Fruit fly (Drosophila melanogaster): ENCODE data around the gene CG33700.

CG33700 gene

dm6 chr3L:9511287-9512256, 13.8 kb downstream of the CG33700 start, which contains the start of gene RpS9 (continued):
- peak; percentile 33 for TF ChIP-seq Nf-YB (GFP tag; optimal IDR thresholded peaks at IDR 0.05)
- TF ChIP-seq Xrp1 (GFP tag; IDR thresholded peaks at IDR 0.05), result 0 out of 2 replicates have a peak, but pooled peaks have one; percentile 21
- TF ChIP-seq amos (GFP tag; IDR thresholded peaks at IDR 0.05; ENCODE audit: partially characterized antibody), result peak; percentile 60
- no peak for TF ChIP-seq Mad (GFP tag; optimal IDR thresholded peaks at IDR 0.05)
- no peak for TF ChIP-seq CG6683 (GFP tag; optimal IDR thresholded peaks at IDR 0.05)
- TF ChIP-seq CG34422 (GFP tag; IDR thresholded peaks at IDR 0.05), result peak; percentile 48; the same call in 1 of the 3 replicates
- TF ChIP-seq pho (GFP tag; optimal IDR thresholded peaks at IDR 0.05), result peak; percentile 5
- no peak for TF ChIP-seq CG10431 (GFP tag; optimal IDR thresholded peaks at IDR 0.05)
- peak; percentile 81 for TF ChIP-seq CTCF (GFP tag; optimal IDR thresholded peaks at IDR 0.05)
- TF ChIP-seq Oaz (GFP tag; IDR thresholded peaks at IDR 0.05), result no peak
- TF ChIP-seq CG32532 (GFP tag; IDR thresholded peaks at IDR 0.05), result peak; percentile 38; the same call in 1 of the 2 replicates
- peak; percentile 26 for TF ChIP-seq BEAF-32 (GFP tag; optimal IDR thresholded peaks at IDR 0.05)
- peak; percentile 4 for TF ChIP-seq CG31365 (tag; optimal IDR thresholded peaks at IDR 0.05)
- peak; percentile 26; the same call in 1 of the 2 replicates for TF ChIP-seq nerfin-2 (GFP tag; IDR thresholded peaks at IDR 0.05; ENCODE audit: partially characterized antibody)
- peak; percentile 46 for TF ChIP-seq Hmr (GFP tag; optimal IDR thresholded peaks at IDR 0.05)
- peak; percentile 10 for TF ChIP-seq bcd (GFP tag; optimal IDR thresholded peaks at IDR 0.05)
- TF ChIP-seq az2 (GFP tag; optimal IDR thresholded peaks at IDR 0.05), result no peak
- TF ChIP-seq MBD-R2 (GFP tag; IDR thresholded peaks at IDR 0.05), result no peak
- peak; percentile 48 for TF ChIP-seq odd (GFP tag; optimal IDR thresholded peaks at IDR 0.05)
- no peak for TF ChIP-seq tna (GFP tag; IDR thresholded peaks at IDR 0.05; ENCODE audit: partially characterized antibody)
- TF ChIP-seq CG18262 (tag; optimal IDR thresholded peaks at IDR 0.05), result peak; percentile 45
- no peak for TF ChIP-seq jumu (GFP tag; optimal IDR thresholded peaks at IDR 0.05)
- no peak for TF ChIP-seq CG17612 (GFP tag; IDR thresholded peaks at IDR 0.05)
- peak; percentile 91 for TF ChIP-seq Ets65A (GFP tag)
- peak; percentile 73 for TF ChIP-seq Med (GFP tag)
- TF ChIP-seq MESR4 (GFP tag; optimal IDR thresholded peaks at IDR 0.05), result peak; percentile 98
- peak; percentile 37; the same call in 1 of the 2 replicates for TF ChIP-seq Scr (GFP tag; IDR thresholded peaks at IDR 0.05; ENCODE audit: partially characterized antibody)
- peak; percentile 24 for TF ChIP-seq Meics (GFP tag; optimal IDR thresholded peaks at IDR 0.05)
- peak; percentile 36 for TF ChIP-seq gcm (GFP tag; optimal IDR thresholded peaks at IDR 0.05)

- TF ChIP-seq CG42726 (GFP tag; IDR thresholded peaks at IDR 0.05; ENCODE audit: partially characterized antibody) (no peak), CG12219 (GFP tag; optimal IDR thresholded peaks at IDR 0.05) (no peak), repo (GFP tag; optimal IDR thresholded peaks at IDR 0.05) (no peak), Usf (GFP tag; optimal IDR thresholded peaks at IDR 0.05) (no peak), CG8290 (GFP tag; optimal IDR thresholded peaks at IDR 0.05) (peak; percentile 17), CG8290 (tag; optimal IDR thresholded peaks at IDR 0.05) (peak in 1 of 2 experiments; percentile 48), pum (GFP tag; optimal IDR thresholded peaks at IDR 0.05) (no peak), CG18599 (GFP tag; optimal IDR thresholded peaks at IDR 0.05) (peak; percentile 39), schlank (tag; optimal IDR thresholded peaks at IDR 0.05) (no peak), lbe (GFP tag; optimal IDR thresholded peaks at IDR 0.05) (peak; percentile 37), Oaz (GFP tag; IDR thresholded peaks at IDR 0.05) (no peak), zen (tag; optimal IDR thresholded peaks at IDR 0.05) (no peak), CG9609 (GFP tag; optimal IDR thresholded peaks at IDR 0.05) (no peak), sim (GFP tag; IDR thresholded peaks at IDR 0.05) (no peak), Xrp1 (GFP tag; IDR thresholded peaks at IDR 0.05) (0 out of 2 replicates have a peak, but pooled peaks have one; percentile 18), trh (GFP tag; optimal IDR thresholded peaks at IDR 0.05) (no peak), rib (GFP tag; IDR thresholded peaks at IDR 0.05) (0 out of 2 replicates have a peak, but pooled peaks have one; percentile 24), NfI (GFP tag; optimal IDR thresholded peaks at IDR 0.05) (no peak), gem (tag; optimal IDR thresholded peaks at IDR 0.05) (no peak), CG1832 (GFP tag; optimal IDR thresholded peaks at IDR 0.05) (peak; percentile 82)
Observed at dm6 chr3L:9509037-9509830, 16.1 kb downstream of the CG33700 start, which contains the start of gene CG3408. Gene CG3408, minus strand, starts transcription at chr3L:9509583.

Measured in whole organism, embryonic.